Worm (Caenorhabditis elegans) whole organism, L4/young adult: Measurements from ENCODE around the gene rpn-7.

Source experiments
- W03F9.2 ChIP-seq: fragments of 150-350 bp; optimal IDR thresholded peaks from 2 replicates; lab custom pipeline; 2014; ENCODE audit warnings: missing biosample characterization, missing genetic modification characterization
- dao-5 ChIP-seq: sonication (generic microtip); optimal IDR thresholded peaks from 2 replicates; lab custom pipeline; 2016; ENCODE audit warnings: missing genotype, missing genetic modification characterization, moderate library complexity, missing compliant biosample characterization
- him-1 ChIP-seq: sonication (generic microtip); optimal IDR thresholded peaks from 2 replicates; lab custom pipeline; 2016; ENCODE audit warnings: missing genotype, missing genetic modification reagents, missing genetic modification characterization, missing compliant biosample characterization

The rpn-7 gene

DNA sequence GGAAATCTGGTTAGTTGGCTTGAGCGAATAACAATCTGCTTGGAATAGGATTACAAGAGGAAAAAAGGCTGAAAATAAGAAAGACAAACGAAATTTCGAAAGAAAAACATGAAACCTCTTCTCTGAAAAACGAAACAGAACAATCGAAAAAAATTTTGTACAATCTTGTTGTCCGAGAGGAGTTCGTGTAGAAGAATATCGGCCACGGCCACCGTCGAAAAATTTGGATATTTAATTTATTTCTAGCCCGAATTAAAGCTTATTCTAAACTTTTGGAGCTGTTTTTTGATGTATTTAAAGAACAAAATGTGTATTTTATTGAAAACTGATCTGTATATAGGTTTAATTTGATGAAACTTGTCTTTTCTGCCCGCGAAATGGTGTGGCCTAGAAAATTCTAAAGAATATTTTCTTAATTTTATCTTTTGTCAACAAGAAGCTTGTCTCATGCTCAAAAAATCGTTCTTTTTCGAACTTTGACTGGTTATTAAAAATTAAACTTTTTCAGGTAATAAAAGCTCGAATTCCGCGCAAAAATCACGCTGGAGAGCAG, 20.2 kb downstream of the rpn-7 start, which contains the start of gene T20D3.5:
T20D3.5 (plus strand) TSS at position 503 of the 553 bp plus-strand sequence.
- TF ChIP-seq him-1 (tag; lab: Kevin White, UChicago) (no peak), dao-5 (tag; lab: Kevin White, UChicago) (no peak), W03F9.2 (tag; lab: Kevin White, UChicago) (no peak)

- TF ChIP-seq him-1 (tag; lab: Kevin White, UChicago) (no peak), W03F9.2 (tag; lab: Kevin White, UChicago) (no peak), dao-5 (tag; lab: Kevin White, UChicago) (no peak)
These were observed 22.8 kb downstream of the rpn-7 start, which contains the start of gene T20D3.6 for ce11 chrIV:9339205-9339604. T20D3.6 (minus strand) TSS chrIV:9339305.

DNA sequence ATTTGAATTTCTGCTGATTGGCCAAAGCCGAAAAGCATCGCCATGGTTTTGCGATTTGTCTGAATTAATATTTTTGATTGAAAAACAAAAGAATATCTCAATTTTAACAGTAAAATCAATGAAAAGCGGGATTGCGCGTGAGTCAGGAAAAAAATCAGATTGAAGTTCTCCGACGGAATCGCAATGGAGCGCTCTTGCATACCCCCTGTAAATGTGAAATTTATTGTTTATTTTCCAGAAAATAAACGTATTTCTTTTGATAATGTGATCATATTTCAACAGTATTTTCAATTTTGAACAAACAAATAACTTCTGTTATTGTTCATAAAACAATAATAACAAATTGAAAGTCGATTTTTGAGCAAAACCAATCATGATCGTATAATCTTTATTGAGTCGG, 25.2 kb downstream of the rpn-7 start, which contains the start of gene vps-26:
vps-26 (minus strand) TSS at position 200 of the 400 bp plus-strand sequence.
- no peak for TF ChIP-seq him-1 (tag; lab: Kevin White, UChicago)
- no peak for TF ChIP-seq dao-5 (tag; lab: Kevin White, UChicago)
- peak; percentile 22 for TF ChIP-seq W03F9.2 (tag; lab: Kevin White, UChicago)

ce11 chrIV:9343102-9343599, 26.7 kb downstream of the rpn-7 start, which contains the start of gene pigc-1:
pigc-1 (minus strand) TSS chrIV:9343152.
- TF ChIP-seq him-1 (tag; lab: Kevin White, UChicago): no peak
- peak; percentile 1 for TF ChIP-seq W03F9.2 (tag; lab: Kevin White, UChicago)

DNA sequence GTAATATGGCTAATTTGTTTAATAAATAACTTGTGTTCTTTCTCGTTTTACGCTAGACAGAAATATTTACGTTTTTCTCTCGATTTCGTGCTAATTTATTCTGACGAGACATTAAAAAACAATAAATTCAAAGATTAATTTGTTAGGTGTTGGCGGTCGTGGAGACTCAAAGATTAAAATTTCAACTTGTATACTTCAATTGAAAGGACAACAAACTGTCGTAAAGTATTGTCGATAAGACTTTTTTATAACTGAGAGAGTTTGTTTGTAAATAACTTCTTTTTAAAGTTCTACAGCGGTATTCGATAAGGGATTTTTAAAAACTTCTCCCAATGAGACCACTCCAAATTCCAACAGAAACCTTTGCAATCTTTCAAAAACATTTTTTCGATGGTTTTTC, 37.3 kb downstream of the rpn-7 start:
- TF ChIP-seq dao-5 (tag; lab: Kevin White, UChicago) (no peak), him-1 (tag; lab: Kevin White, UChicago) (no peak), W03F9.2 (tag; lab: Kevin White, UChicago) (no peak)

ce11 chrIV:9366411-9366810, 50.0 kb downstream of the rpn-7 start, which contains the start of gene pezo-1:
pezo-1 (minus strand) TSS chrIV:9366511.
- TF ChIP-seq dao-5 (tag; lab: Kevin White, UChicago): no peak
- no peak for TF ChIP-seq W03F9.2 (tag; lab: Kevin White, UChicago)
- no peak for TF ChIP-seq him-1 (tag; lab: Kevin White, UChicago)

ce11 chrIV:9367852-9368627, 51.6 kb downstream of the rpn-7 start:
- TF ChIP-seq dao-5 (tag; lab: Kevin White, UChicago) (no peak), him-1 (tag; lab: Kevin White, UChicago) (no peak), W03F9.2 (tag; lab: Kevin White, UChicago) (peak; percentile 43)
